Worm (Caenorhabditis elegans) whole organism, L4 larva: ENCODE data around the gene fbxl-4.

Experiments
- arid-1 ChIP-seq: fragments of 200-800 bp; sonication (Bioruptor generic); conservative IDR thresholded peaks from 2 replicates; pipeline ENCODE4 v1.3.6; 2022; ENCODE audit warnings: missing genetic modification reagents, missing genetic modification characterization, missing compliant biosample characterization
- ceh-82 ChIP-seq: sonication (generic microtip); optimal IDR thresholded peaks from 2 replicates; lab custom pipeline; 2017; ENCODE audit warnings: missing biosample characterization, missing genetic modification characterization
- egl-27 ChIP-seq: sonication (generic microtip); optimal IDR thresholded peaks from 3 replicates; lab custom pipeline; 2017; ENCODE audit warnings: missing biosample characterization, missing genetic modification reagents, missing genetic modification characterization
- fos-1 ChIP-seq: fragments of 150-350 bp; optimal IDR thresholded peaks from 2 replicates; lab custom pipeline; 2014; ENCODE audit warnings: missing biosample characterization, missing genetic modification characterization
- hif-1 ChIP-seq, 2 experiments: sonication (generic microtip); optimal IDR thresholded peaks; 2 replicates each; lab custom pipeline; 2016 to 2017; ENCODE audit warnings: missing compliant biosample characterization in 2 of 2, missing genetic modification characterization in 2 of 2, missing genetic modification reagents in 2 of 2, missing genotype in 2 of 2, mild to moderate bottlenecking in 1 of 2
- nhr-237 ChIP-seq: sonication (generic microtip); optimal IDR thresholded peaks from 2 replicates; lab custom pipeline; 2017; ENCODE audit warnings: missing biosample characterization, missing genetic modification characterization
- nhr-41 ChIP-seq: fragments of 200-800 bp; sonication (Bioruptor generic); IDR thresholded peaks from 2 replicates; pipeline ENCODE4 v1.3.6; 2022; ENCODE audit warnings: missing genetic modification reagents, missing genetic modification characterization, missing compliant biosample characterization
- pqm-1 ChIP-seq: sonication (generic microtip); optimal IDR thresholded peaks from 2 replicates; lab custom pipeline; 2017; ENCODE audit warnings: missing biosample characterization, missing genetic modification characterization
- skn-1 ChIP-seq: fragments of 150-350 bp; optimal IDR thresholded peaks from 2 replicates; lab custom pipeline; 2014; ENCODE audit warnings: missing biosample characterization, missing genetic modification characterization

- no peak for TF ChIP-seq hif-1 (tag; optimal IDR thresholded peaks at IDR 0.05; lab: Kevin White, UChicago)
- no peak for TF ChIP-seq arid-1 (GFP tag; lab: Robert Waterston, UW)
- TF ChIP-seq pqm-1 (tag; lab: Kevin White, UChicago): no peak
- no peak for TF ChIP-seq egl-27 (tag; lab: Kevin White, UChicago)
- no peak for TF ChIP-seq fos-1 (tag; lab: Kevin White, UChicago)
- TF ChIP-seq ceh-82 (tag; lab: Kevin White, UChicago): no peak
- TF ChIP-seq nhr-41 (GFP tag; lab: Robert Waterston, UW): no peak
- no peak for TF ChIP-seq skn-1 (tag; lab: Kevin White, UChicago)
- TF ChIP-seq nhr-237 (tag; lab: Kevin White, UChicago): no peak
Measured at ce11 chrX:6562378-6562856, 26.2 kb upstream of the fbxl-4 start, which contains the start of gene aaim-1.
